Fruit fly (Drosophila melanogaster) whole organism, wandering third instar larva: ENCODE results near the gene CG13877.

ENCODE experiments used
- GATAd ChIP-seq: sonication (Bioruptor generic); optimal IDR thresholded peaks from 2 replicates; lab custom pipeline; 2016; ENCODE audit warnings: missing biosample characterization, missing genetic modification characterization
- Hnf4 ChIP-seq: fragments of 200-800 bp; sonication (Bioruptor generic); optimal IDR thresholded peaks from 2 replicates; lab custom pipeline; 2016; ENCODE audit warnings: missing biosample characterization, mild to moderate bottlenecking, missing genetic modification characterization
- Jra ChIP-seq: sonication (Bioruptor generic); optimal IDR thresholded peaks from 2 replicates; lab custom pipeline; 2016; ENCODE audit warnings: missing biosample characterization, missing genetic modification characterization
- foxo ChIP-seq, 2 experiments: fragments of 200-800 bp; sonication (Bioruptor generic); optimal IDR thresholded peaks; 2 replicates in 1 of 2; 3 replicates in 1 of 2; lab custom pipeline; 2016 to 2017; ENCODE audit warnings: missing biosample characterization in 2 of 2, missing genetic modification characterization in 2 of 2
- h ChIP-seq: fragments of 200-800 bp; sonication (Bioruptor generic); optimal IDR thresholded peaks from 3 replicates; lab custom pipeline; 2016; ENCODE audit warnings: missing biosample characterization, mild to moderate bottlenecking, missing genetic modification characterization
- psq ChIP-seq: fragments of 200-800 bp; sonication (Bioruptor generic); optimal IDR thresholded peaks from 3 replicates; lab custom pipeline; 2017; ENCODE audit warnings: missing biosample characterization, mild to moderate bottlenecking, missing genetic modification characterization, moderate library complexity

dm6 chr3L:265808-266207 is 47.9 kb downstream of the CG13877 start, which contains the start of gene CG34263:
- TF ChIP-seq foxo (GFP tag; optimal IDR thresholded peaks at IDR 0.05; lab: Kevin White, UChicago) (no peak), GATAd (GFP tag; lab: Kevin White, UChicago) (no peak), psq (GFP tag; lab: Kevin White, UChicago) (no peak), h (GFP tag; lab: Kevin White, UChicago) (no peak), Jra (GFP tag; lab: Kevin White, UChicago) (no peak), Hnf4 (GFP tag; lab: Kevin White, UChicago) (no peak)
